Fruit fly (Drosophila melanogaster) whole organism, wandering third instar larva: Measurements from ENCODE around the gene CG7950.

ENCODE experiments used
- Abd-B ChIP-seq: fragments of >200 bp; optimal IDR thresholded peaks from 2 replicates; lab custom pipeline; 2017; ENCODE audit warnings: missing biosample characterization, missing genetic modification characterization
- CG32264 ChIP-seq: fragments of 200-800 bp; sonication (Bioruptor generic); optimal IDR thresholded peaks from 2 replicates; lab custom pipeline; 2016; ENCODE audit warnings: missing biosample characterization, missing genetic modification characterization
- Dfd ChIP-seq: fragments of >200 bp; optimal IDR thresholded peaks from 2 replicates; lab custom pipeline; 2017; ENCODE audit warnings: missing biosample characterization, missing genetic modification characterization
- Dif ChIP-seq: fragments of 200-275, 200-300 bp; sonication (Bioruptor generic); optimal IDR thresholded peaks from 2 replicates; lab custom pipeline; 2018; ENCODE audit warnings: missing biosample characterization, missing genetic modification characterization; ENCODE audit not compliant: partially characterized antibody
- HLH106 ChIP-seq: fragments of 200-800 bp; optimal IDR thresholded peaks from 3 replicates; lab custom pipeline; 2019; ENCODE audit warnings: missing biosample characterization, mild to moderate bottlenecking, missing genetic modification characterization, moderate library complexity
- Hnf4 ChIP-seq: fragments of 200-800 bp; sonication (Bioruptor generic); optimal IDR thresholded peaks from 2 replicates; lab custom pipeline; 2016; ENCODE audit warnings: missing biosample characterization, mild to moderate bottlenecking, missing genetic modification characterization
- Hr78 ChIP-seq: fragments of >200 bp; optimal IDR thresholded peaks from 2 replicates; lab custom pipeline; 2017; ENCODE audit warnings: missing biosample characterization, missing genetic modification characterization
- Hr83 ChIP-seq: fragments of 200-300 bp; sonication (Bioruptor generic); optimal IDR thresholded peaks from 2 replicates; lab custom pipeline; 2016; ENCODE audit warnings: missing biosample characterization, mild to moderate bottlenecking, missing genetic modification characterization, moderate library complexity; ENCODE audit not compliant: poor library complexity, severe bottlenecking
- Jra ChIP-seq: sonication (Bioruptor generic); optimal IDR thresholded peaks from 2 replicates; lab custom pipeline; 2016; ENCODE audit warnings: missing biosample characterization, missing genetic modification characterization
- Mio ChIP-seq: sonication (Bioruptor generic); optimal IDR thresholded peaks from 2 replicates; lab custom pipeline; 2016; ENCODE audit warnings: missing biosample characterization, missing genetic modification characterization
- Myc ChIP-seq: fragments of >200 bp; optimal IDR thresholded peaks from 2 replicates; lab custom pipeline; 2017
- N ChIP-seq: fragments of >200 bp; optimal IDR thresholded peaks from 2 replicates; lab custom pipeline; 2018; ENCODE audit warnings: missing biosample characterization, missing external identifiers, missing genetic modification characterization
- Rel ChIP-seq, 2 experiments: fragments of 200-800 bp; sonication (Bioruptor generic) in 1 of 2; optimal IDR thresholded peaks; 2 replicates in 1 of 2; 3 replicates in 1 of 2; lab custom pipeline; 2016 to 2019; ENCODE audit warnings: mild to moderate bottlenecking in 2 of 2, missing biosample characterization in 2 of 2, missing genetic modification characterization in 2 of 2, moderate library complexity in 1 of 2
- Sp1 ChIP-seq: fragments of 200-800 bp; sonication (Bioruptor generic); optimal IDR thresholded peaks from 3 replicates; lab custom pipeline; 2019; ENCODE audit warnings: missing biosample characterization, mild to moderate bottlenecking, missing genetic modification characterization, moderate library complexity
- br ChIP-seq: fragments of 200-800 bp; sonication (Bioruptor generic); optimal IDR thresholded peaks from 2 replicates; lab custom pipeline; 2016; ENCODE audit warnings: missing biosample characterization, missing genetic modification characterization
- brk ChIP-seq: fragments of 200-800 bp; sonication (Bioruptor generic); optimal IDR thresholded peaks from 2 replicates; lab custom pipeline; 2016; ENCODE audit warnings: missing biosample characterization, mild to moderate bottlenecking, missing genetic modification characterization
- dl ChIP-seq, 2 experiments: fragments of 175-275, 200-275 bp in 1 of 2; fragments of 200-275 bp in 1 of 2; sonication (Bioruptor generic); optimal IDR thresholded peaks; lab custom pipeline; 2018; ENCODE audit warnings: mild to moderate bottlenecking in 2 of 2, missing biosample characterization in 2 of 2, missing genetic modification characterization in 2 of 2, moderate library complexity in 2 of 2; ENCODE audit not compliant: partially characterized antibody in 2 of 2, insufficient read depth in 1 of 2
- dsf ChIP-seq: sonication (Bioruptor generic); optimal IDR thresholded peaks from 2 replicates; lab custom pipeline; 2016; ENCODE audit warnings: missing biosample characterization, missing genetic modification characterization, borderline replicate concordance
- foxo ChIP-seq, 2 experiments: fragments of 200-800 bp; sonication (Bioruptor generic); optimal IDR thresholded peaks; 2 replicates in 1 of 2; 3 replicates in 1 of 2; lab custom pipeline; 2016 to 2017; ENCODE audit warnings: missing biosample characterization in 2 of 2, missing genetic modification characterization in 2 of 2
- fru ChIP-seq: fragments of 200-800 bp; sonication (Bioruptor generic); optimal IDR thresholded peaks from 3 replicates; lab custom pipeline; 2016; ENCODE audit warnings: missing biosample characterization, mild to moderate bottlenecking, missing genetic modification characterization
- h ChIP-seq: fragments of 200-800 bp; sonication (Bioruptor generic); optimal IDR thresholded peaks from 3 replicates; lab custom pipeline; 2016; ENCODE audit warnings: missing biosample characterization, mild to moderate bottlenecking, missing genetic modification characterization
- jim ChIP-seq: fragments of 175-275, 200-325 bp; sonication (Bioruptor generic); optimal IDR thresholded peaks from 2 replicates; lab custom pipeline; 2016; ENCODE audit warnings: missing biosample characterization, mild to moderate bottlenecking, missing genetic modification characterization
- lola ChIP-seq: fragments of >200 bp; optimal IDR thresholded peaks from 2 replicates; lab custom pipeline; 2017; ENCODE audit warnings: missing biosample characterization, missing genetic modification characterization
- pan ChIP-seq: fragments of >200 bp; optimal IDR thresholded peaks from 2 replicates; lab custom pipeline; 2017
- psq ChIP-seq: fragments of 200-800 bp; sonication (Bioruptor generic); optimal IDR thresholded peaks from 3 replicates; lab custom pipeline; 2017; ENCODE audit warnings: missing biosample characterization, mild to moderate bottlenecking, missing genetic modification characterization, moderate library complexity
- sage ChIP-seq: fragments of 200-800 bp; sonication (Bioruptor generic); optimal IDR thresholded peaks from 2 replicates; lab custom pipeline; 2016; ENCODE audit warnings: missing biosample characterization, mild to moderate bottlenecking, missing genetic modification characterization
- sv ChIP-seq: fragments of 200-800 bp; sonication (Bioruptor generic); optimal IDR thresholded peaks from 3 replicates; lab custom pipeline; 2016; ENCODE audit warnings: missing biosample characterization, missing genetic modification characterization
- usp ChIP-seq: fragments of >200 bp; optimal IDR thresholded peaks from 2 replicates; lab custom pipeline; 2017; ENCODE audit warnings: missing biosample characterization, missing genetic modification characterization

Gene CG7950

dm6 chr3R:30104912-30105510, 48.4 kb downstream of the CG7950 start:
- TF ChIP-seq foxo (GFP tag; optimal IDR thresholded peaks at IDR 0.05; lab: Kevin White, UChicago) (no peak), fru (no peak), N (GFP tag; lab: Kevin White, UChicago) (no peak), Jra (no peak), Hr83 (GFP tag; lab: Kevin White, UChicago) (no peak), pan (lab: Kevin White, UChicago) (no peak), Dfd (GFP tag; lab: Kevin White, UChicago) (no peak), usp (GFP tag; lab: Kevin White, UChicago) (no peak), Abd-B (GFP tag; lab: Kevin White, UChicago) (no peak), Sp1 (GFP tag; lab: Kevin White, UChicago) (no peak), Hr78 (no peak), HLH106 (tag; lab: Kevin White, UChicago) (no peak), Myc (no peak), brk (GFP tag; lab: Kevin White, UChicago) (no peak), lola (GFP tag; lab: Kevin White, UChicago) (no peak), psq (no peak), sv (GFP tag; lab: Kevin White, UChicago) (no peak), jim (no peak), Mio (GFP tag; lab: Kevin White, UChicago) (no peak)

dm6 chr3R:30105808-30106207, 49.1 kb downstream of the CG7950 start:
- TF ChIP-seq HLH106 (tag; lab: Kevin White, UChicago) (no peak), Jra (no peak), Myc (no peak), dsf (GFP tag; lab: Kevin White, UChicago) (no peak), Mio (GFP tag; lab: Kevin White, UChicago) (no peak), Hr78 (no peak), Hnf4 (GFP tag; lab: Kevin White, UChicago) (no peak), dl (GFP tag; optimal IDR thresholded peaks at IDR 0.05; lab: Kevin White, UChicago; ENCODE audit: insufficient read depth in 1 of 2, partially characterized antibody in 2 of 2) (no peak)

dm6 chr3R:30106562-30106961, 49.9 kb downstream of the CG7950 start:
- no peak for TF ChIP-seq usp (GFP tag; lab: Kevin White, UChicago)

- TF ChIP-seq dsf (GFP tag; lab: Kevin White, UChicago) (no peak), Sp1 (GFP tag; lab: Kevin White, UChicago) (no peak), h (GFP tag; lab: Kevin White, UChicago) (no peak), Abd-B (GFP tag; lab: Kevin White, UChicago) (no peak), sage (GFP tag; lab: Kevin White, UChicago) (no peak), br (GFP tag; lab: Kevin White, UChicago) (no peak), CG32264 (GFP tag; lab: Kevin White, UChicago) (no peak), Dfd (GFP tag; lab: Kevin White, UChicago) (no peak), Dif (GFP tag; lab: Kevin White, UChicago) (no peak), Rel (GFP tag; optimal IDR thresholded peaks at IDR 0.05; lab: Kevin White, UChicago) (no peak), Rel (tag; optimal IDR thresholded peaks at IDR 0.05; lab: Kevin White, UChicago) (no peak), foxo (GFP tag; optimal IDR thresholded peaks at IDR 0.05; lab: Kevin White, UChicago) (no peak)
Observed at dm6 chr3R:30107718-30108117, 51.1 kb downstream of the CG7950 start.
